Worm (Caenorhabditis elegans) whole organism, midembryonic: ENCODE data around the gene C05B5.12.

Source experiments
- cog-1 ChIP-seq: sonication (generic microtip); optimal IDR thresholded peaks from 2 replicates; lab custom pipeline; 2016; ENCODE audit warnings: missing genetic modification characterization, missing compliant biosample characterization
- ref-1 ChIP-seq: fragments of 200-800 bp; sonication (Bioruptor generic); conservative IDR thresholded peaks from 2 replicates; pipeline ENCODE4 v1.3.6; 2022; ENCODE audit warnings: missing genetic modification reagents, missing genetic modification characterization, missing compliant biosample characterization
- tab-1 ChIP-seq: fragments of 200-800 bp; sonication (Bioruptor generic); IDR thresholded peaks from 2 replicates; pipeline ENCODE4 v1.3.6; 2022; ENCODE audit warnings: missing genetic modification characterization, missing compliant biosample characterization
- ztf-23 ChIP-seq: fragments of 200-800 bp; sonication (Bioruptor generic); IDR thresholded peaks from 2 replicates; pipeline ENCODE4 v1.3.6; 2022; ENCODE audit warnings: missing genetic modification reagents, missing genetic modification characterization, missing compliant biosample characterization
- ztf-29 ChIP-seq: fragments of 200-800 bp; sonication (Bioruptor generic); IDR thresholded peaks from 2 replicates; pipeline ENCODE4 v1.3.6; 2022; ENCODE audit warnings: missing genetic modification reagents, missing genetic modification characterization, missing compliant biosample characterization

DNA sequence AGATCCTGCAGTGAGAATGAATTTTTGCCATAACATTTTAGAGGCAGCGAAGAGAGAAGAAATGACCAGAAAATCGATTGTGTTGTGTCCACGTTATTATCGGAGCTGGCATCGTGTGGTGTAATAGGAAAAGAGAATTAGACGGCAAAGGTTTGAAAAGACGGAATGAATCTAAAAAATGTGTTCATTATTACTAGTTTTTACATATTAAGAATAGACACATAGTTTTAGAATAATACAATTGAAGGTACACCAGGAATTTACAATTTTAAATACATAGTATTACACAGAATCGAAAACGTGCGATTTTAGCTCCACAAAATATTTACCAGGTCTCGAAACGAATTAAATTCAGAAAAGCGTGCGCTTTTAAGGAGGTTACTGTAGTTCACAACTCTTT is 36.9 kb upstream of the C05B5.12 start, which contains the start of gene K03H1.13:
- no peak for TF ChIP-seq cog-1
- no peak for TF ChIP-seq tab-1 (GFP tag; lab: Robert Waterston, UW)
- TF ChIP-seq ref-1 (GFP tag; lab: Robert Waterston, UW): no peak
- no peak for TF ChIP-seq ztf-29 (GFP tag; lab: Robert Waterston, UW)
- TF ChIP-seq ztf-23 (GFP tag; lab: Robert Waterston, UW): no peak
